Worm (Caenorhabditis elegans): ENCODE results near the gene scl-2.

The scl-2 gene

DNA sequence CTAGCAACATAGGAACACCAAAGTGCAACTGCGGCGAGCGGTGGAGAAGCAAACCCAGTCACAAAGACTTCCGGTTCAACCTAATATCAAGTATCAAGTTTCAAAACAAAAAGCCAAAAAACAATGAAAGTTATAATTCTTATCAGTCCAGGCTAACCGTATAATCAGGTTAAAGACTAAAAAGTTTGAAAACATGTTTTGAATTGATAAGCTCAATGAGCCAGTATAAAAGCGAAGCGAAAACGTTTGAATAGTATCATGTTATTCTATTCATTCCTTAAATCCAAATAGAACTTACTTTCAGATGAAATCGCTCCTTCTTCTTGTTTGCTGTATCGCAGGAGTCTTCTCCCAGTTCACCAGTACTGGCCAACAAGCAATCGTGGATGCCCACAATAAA lies 6.4 kb upstream of the scl-2 start, which contains the start of gene scl-11:
Gene scl-11 (plus strand): TSS at position 301 of the 400 bp plus-strand sequence.
- TF ChIP-seq bed-1 (GFP tag; IDR thresholded peaks at IDR 0.05) (no peak), ceh-79 (tag; optimal IDR thresholded peaks at IDR 0.05) (no peak), F49E8.2 (tag; optimal IDR thresholded peaks at IDR 0.05; ENCODE audit: insufficient read depth) (no peak), ceh-100 (GFP tag; IDR thresholded peaks at IDR 0.05) (no peak), nhr-120 (GFP tag; IDR thresholded peaks at IDR 0.05) (no peak), mel-28 (tag; optimal IDR thresholded peaks at IDR 0.05; ENCODE audit: borderline replicate concordance) (no peak), dpl-1 (GFP tag; optimal IDR thresholded peaks at IDR 0.05) (no peak), bed-2 (GFP tag; IDR thresholded peaks at IDR 0.05) (no peak), die-1 (tag; optimal IDR thresholded peaks at IDR 0.05) (no peak)

DNA sequence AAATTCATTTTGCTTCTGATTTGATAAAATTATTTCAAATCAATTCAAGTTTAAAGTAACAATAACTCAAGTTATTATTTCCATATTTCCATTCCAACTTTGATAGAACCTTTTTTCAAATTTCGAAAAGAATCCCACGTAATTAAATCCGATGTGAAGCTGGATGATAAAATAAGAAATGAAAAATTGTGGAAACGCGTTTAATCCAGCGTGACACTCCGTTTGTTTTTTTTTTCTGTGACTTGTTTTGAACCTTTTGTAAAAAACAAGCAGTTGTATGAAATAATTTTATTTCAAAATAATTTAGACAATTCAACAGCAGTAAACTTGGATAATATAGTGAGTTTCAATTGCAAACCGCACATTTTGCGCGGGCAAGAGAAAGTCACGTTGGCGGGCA lies 4.9 kb upstream of the scl-2 start, which contains the start of gene F49E11.7:
Gene F49E11.7 (plus strand): TSS at position 301 of the 400 bp plus-strand sequence.
- TF ChIP-seq B0035.1 (tag; optimal IDR thresholded peaks at IDR 0.05) (no peak), F39B2.1 (GFP tag; IDR thresholded peaks at IDR 0.05) (no peak), him-1 (tag; optimal IDR thresholded peaks at IDR 0.05) (no peak), snpc-1.3 (tag; optimal IDR thresholded peaks at IDR 0.05; ENCODE audit: insufficient read depth) (no peak), lin-35 (GFP tag; optimal IDR thresholded peaks at IDR 0.05) (no peak), atf-7 (tag; optimal IDR thresholded peaks at IDR 0.05) (no peak), unc-130 (GFP tag; optimal IDR thresholded peaks at IDR 0.05) (no peak), mxl-1 (tag; optimal IDR thresholded peaks at IDR 0.05) (no peak), D2030.7 (GFP tag; IDR thresholded peaks at IDR 0.05) (no peak), nhr-27 (tag; optimal IDR thresholded peaks at IDR 0.05) (no peak), rcor-1 (GFP tag; IDR thresholded peaks at IDR 0.05) (no peak), F55B11.4 (tag; optimal IDR thresholded peaks at IDR 0.05; ENCODE audit: borderline replicate concordance, insufficient read depth) (no peak), snpc-4 (GFP tag; optimal IDR thresholded peaks at IDR 0.05) (no peak), snpc-4 (tag; optimal IDR thresholded peaks at IDR 0.05) (no peak), B0336.3 (GFP tag; IDR thresholded peaks at IDR 0.05) (no peak), hmg-20 (GFP tag; IDR thresholded peaks at IDR 0.05) (no peak), ceh-58 (GFP tag; IDR thresholded peaks at IDR 0.05) (no peak), madf-10 (tag; optimal IDR thresholded peaks at IDR 0.05) (no peak), nhr-120 (GFP tag; IDR thresholded peaks at IDR 0.05) (no peak), rec-8 (tag; optimal IDR thresholded peaks at IDR 0.05) (no peak)

DNA sequence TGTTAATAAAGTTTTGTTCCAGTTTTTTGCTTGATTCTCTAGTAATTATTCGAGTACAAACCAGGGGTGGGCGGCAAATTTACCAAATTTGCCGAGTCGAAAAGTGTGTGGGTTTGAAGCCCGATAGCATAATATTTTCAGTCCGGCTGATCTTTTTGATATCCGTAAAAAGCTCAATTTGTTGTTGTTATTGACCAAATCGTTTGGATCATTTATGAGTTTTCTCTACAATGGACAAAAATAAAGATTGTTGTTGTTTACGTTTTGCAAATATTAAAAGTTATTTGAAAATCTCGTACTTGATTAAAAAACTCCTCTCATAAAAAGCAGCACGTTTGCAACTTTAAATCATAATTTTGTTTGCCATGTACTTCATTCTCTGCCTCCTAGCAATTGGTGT lies 1.5 kb upstream of the scl-2 start, which contains the start of gene scl-1:
Gene scl-1 (plus strand): TSS at position 301 of the 400 bp plus-strand sequence.
- TF ChIP-seq nhr-90 (tag; optimal IDR thresholded peaks at IDR 0.05) (no peak), snpc-3.4 (tag; optimal IDR thresholded peaks at IDR 0.05) (no peak), snpc-1.1 (tag; optimal IDR thresholded peaks at IDR 0.05; ENCODE audit: insufficient read depth) (no peak), T07F8.4 (tag; optimal IDR thresholded peaks at IDR 0.05) (no peak), ztf-6 (GFP tag; IDR thresholded peaks at IDR 0.05) (no peak), Y95B8A.8 (GFP tag; IDR thresholded peaks at IDR 0.05) (no peak), lir-1 (GFP tag; conservative IDR thresholded peaks at IDR 0.05) (no peak), hlh-12 (tag; optimal IDR thresholded peaks at IDR 0.05) (no peak), hsf-1 (GFP tag; IDR thresholded peaks at IDR 0.05) (no peak)
